Fruit fly (Drosophila melanogaster) whole organism, prepupa: ENCODE results near the gene CG18764.
A peak's percentile ranks its signal among the peaks of the same experiment; 100 is the strongest.

Experiments used
- CG10631 ChIP-seq: fragments of 200-800 bp; sonication (Bioruptor generic); optimal IDR thresholded peaks from 2 replicates; lab custom pipeline; 2016; ENCODE audit warnings: missing biosample characterization, missing genetic modification characterization
- CG11762 ChIP-seq: fragments of 200-800 bp; sonication (Bioruptor generic); optimal IDR thresholded peaks from 3 replicates; lab custom pipeline; 2016; ENCODE audit warnings: missing biosample characterization, missing genetic modification characterization; ENCODE audit not compliant: insufficient read depth
- CG15336 ChIP-seq: fragments of 200-800 bp; sonication (Bioruptor generic); IDR thresholded peaks from 2 replicates; pipeline ENCODE4 v1.3.6; 2022; ENCODE audit warnings: missing biosample characterization, missing genetic modification characterization
- CG16779 ChIP-seq: fragments of 200-800 bp; sonication (Bioruptor generic); optimal IDR thresholded peaks from 3 replicates; lab custom pipeline; 2017; ENCODE audit warnings: missing biosample characterization, mild to moderate bottlenecking, missing genetic modification characterization
- CG32006 ChIP-seq: fragments of 200-800 bp; sonication (Bioruptor generic); optimal IDR thresholded peaks from 3 replicates; lab custom pipeline; 2017; ENCODE audit warnings: missing biosample characterization, mild to moderate bottlenecking, missing genetic modification characterization
- CG34406 ChIP-seq: fragments of 200-800 bp; sonication (Bioruptor generic); optimal IDR thresholded peaks from 3 replicates; lab custom pipeline; 2016; ENCODE audit warnings: missing biosample characterization, missing genetic modification characterization
- CG4318 ChIP-seq: fragments of 200-800 bp; sonication (Bioruptor generic); optimal IDR thresholded peaks from 3 replicates; lab custom pipeline; 2017; ENCODE audit warnings: missing biosample characterization, mild to moderate bottlenecking, missing genetic modification characterization
- CG6792 ChIP-seq: fragments of 200-800 bp; sonication (Bioruptor generic); optimal IDR thresholded peaks from 3 replicates; lab custom pipeline; 2016; ENCODE audit warnings: missing biosample characterization, missing genetic modification characterization
- CG6854 ChIP-seq: fragments of 200-800 bp; sonication (Bioruptor generic); optimal IDR thresholded peaks from 2 replicates; lab custom pipeline; 2017; ENCODE audit warnings: missing biosample characterization, mild to moderate bottlenecking, missing genetic modification characterization
- CG8119 ChIP-seq: fragments of 200-800 bp; sonication (Bioruptor generic); IDR thresholded peaks from 3 replicates; pipeline ENCODE4 v1.3.6; 2022; ENCODE audit warnings: missing biosample characterization, missing genetic modification characterization
- CG9139 ChIP-seq: fragments of 200-800 bp; sonication (Bioruptor generic); optimal IDR thresholded peaks from 3 replicates; lab custom pipeline; 2017; ENCODE audit warnings: missing biosample characterization, mild to moderate bottlenecking, missing genetic modification characterization
- Eip78C ChIP-seq: fragments of 200-800 bp; sonication (Bioruptor generic); peaks from one replicate; lab custom pipeline; 2016; ENCODE audit warnings: missing biosample characterization, missing genetic modification characterization
- Eip93F ChIP-seq: fragments of 200-800 bp; sonication (Bioruptor generic); optimal IDR thresholded peaks from 2 replicates; lab custom pipeline; 2016; ENCODE audit warnings: missing biosample characterization, mild to moderate bottlenecking, missing genetic modification characterization
- Ets96B ChIP-seq: fragments of 200-800 bp; optimal IDR thresholded peaks from 2 replicates; lab custom pipeline; 2019; ENCODE audit warnings: missing biosample characterization, mild to moderate bottlenecking, missing genetic modification characterization, moderate library complexity
- Lpt ChIP-seq: fragments of 200-800 bp; sonication (Bioruptor generic); optimal IDR thresholded peaks from 3 replicates; lab custom pipeline; 2016; ENCODE audit warnings: missing biosample characterization, missing genetic modification characterization
- Met ChIP-seq: fragments of 200-800 bp; sonication (Bioruptor generic); optimal IDR thresholded peaks from 3 replicates; lab custom pipeline; 2016; ENCODE audit warnings: missing biosample characterization, missing genetic modification characterization
- OdsH ChIP-seq: fragments of 200-800 bp; sonication (Bioruptor generic); optimal IDR thresholded peaks from 3 replicates; lab custom pipeline; 2016; ENCODE audit warnings: missing biosample characterization, missing genetic modification characterization
- Smox ChIP-seq: fragments of 200-800 bp; sonication (Bioruptor generic); optimal IDR thresholded peaks from 3 replicates; lab custom pipeline; 2016; ENCODE audit warnings: missing biosample characterization, missing genetic modification characterization
- Sox102F ChIP-seq: fragments of 200-800 bp; sonication (Bioruptor generic); optimal IDR thresholded peaks from 2 replicates; lab custom pipeline; 2016; ENCODE audit warnings: missing biosample characterization, mild to moderate bottlenecking, missing genetic modification characterization
- cyc ChIP-seq: fragments of 200-800 bp; sonication (Bioruptor generic); optimal IDR thresholded peaks from 3 replicates; lab custom pipeline; 2016; ENCODE audit warnings: missing biosample characterization, missing genetic modification characterization
- dac ChIP-seq: fragments of 200-800 bp; sonication (Bioruptor generic); optimal IDR thresholded peaks from 2 replicates; lab custom pipeline; 2017; ENCODE audit warnings: missing biosample characterization, mild to moderate bottlenecking, missing genetic modification characterization
- dsx ChIP-seq: fragments of 200-800 bp; optimal IDR thresholded peaks from 3 replicates; lab custom pipeline; 2019; ENCODE audit warnings: missing biosample characterization, mild to moderate bottlenecking, missing genetic modification characterization, moderate library complexity; ENCODE audit not compliant: poor library complexity, severe bottlenecking
- eg ChIP-seq: fragments of 200-800 bp; sonication (Bioruptor generic); IDR thresholded peaks from 3 replicates; pipeline ENCODE4 v1.3.6; 2022; ENCODE audit warnings: missing biosample characterization, missing genetic modification characterization
- esn ChIP-seq: fragments of 200-800 bp; sonication (Bioruptor generic); optimal IDR thresholded peaks from 2 replicates; lab custom pipeline; 2016; ENCODE audit warnings: missing biosample characterization, mild to moderate bottlenecking, missing genetic modification characterization, moderate library complexity
- fd59A ChIP-seq: fragments of 200-800 bp; sonication (Bioruptor generic); optimal IDR thresholded peaks from 2 replicates; lab custom pipeline; 2017; ENCODE audit warnings: missing biosample characterization, mild to moderate bottlenecking, missing genetic modification characterization, missing genetic modification reagents
- fd85E ChIP-seq: fragments of 200-800 bp; sonication (Bioruptor generic); optimal IDR thresholded peaks from 3 replicates; lab custom pipeline; 2016; ENCODE audit warnings: missing biosample characterization, missing genetic modification characterization
- fkh ChIP-seq: fragments of 200-800 bp; sonication (Bioruptor generic); optimal IDR thresholded peaks from 3 replicates; lab custom pipeline; 2017; ENCODE audit warnings: missing biosample characterization, mild to moderate bottlenecking, missing genetic modification characterization, moderate library complexity
- net ChIP-seq: fragments of 200-800 bp; sonication (Bioruptor generic); optimal IDR thresholded peaks from 3 replicates; lab custom pipeline; 2016; ENCODE audit warnings: missing biosample characterization, missing genetic modification characterization
- pdm3 ChIP-seq: fragments of 200-800 bp; sonication (Bioruptor generic); optimal IDR thresholded peaks from 3 replicates; lab custom pipeline; 2016; ENCODE audit warnings: missing biosample characterization, missing genetic modification characterization
- spab ChIP-seq: fragments of 200-800 bp; sonication (Bioruptor generic); optimal IDR thresholded peaks from 2 replicates; lab custom pipeline; 2017; ENCODE audit warnings: missing biosample characterization, mild to moderate bottlenecking, missing genetic modification characterization, missing genetic modification reagents
- ss ChIP-seq, 2 experiments: fragments of 200-800 bp; sonication (Bioruptor generic); optimal IDR thresholded peaks; 2 replicates in 1 of 2; 3 replicates in 1 of 2; lab custom pipeline; 2017 to 2018; ENCODE audit warnings: mild to moderate bottlenecking in 2 of 2, missing biosample characterization in 2 of 2, missing genetic modification characterization in 2 of 2, moderate library complexity in 1 of 2
- svp ChIP-seq: fragments of 200-800 bp; sonication (Bioruptor generic); peaks from one replicate; lab custom pipeline; 2016; ENCODE audit warnings: missing biosample characterization, missing genetic modification characterization
- vri ChIP-seq: fragments of 200-800 bp; sonication (Bioruptor generic); optimal IDR thresholded peaks from 3 replicates; lab custom pipeline; 2016; ENCODE audit warnings: missing biosample characterization, mild to moderate bottlenecking, missing genetic modification characterization

The CG18764 gene

dm6 chr3R:11663441-11663840 lies 36.8 kb downstream of the CG18764 start (continued):
- TF ChIP-seq CG11762 = no peak
- TF ChIP-seq, all 60 proteins: peak for 10

- TF ChIP-seq spab (GFP tag; lab: Kevin White, UChicago) = no peak
- no peak for TF ChIP-seq CG9139
- TF ChIP-seq CG10631 (GFP tag; lab: Kevin White, UChicago) = no peak
- no peak for TF ChIP-seq CG34406 (GFP tag; lab: Kevin White, UChicago)
- TF ChIP-seq CG4318 (GFP tag; lab: Kevin White, UChicago) = no peak
- peak; percentile 1 for TF ChIP-seq pdm3 (GFP tag; lab: Kevin White, UChicago)
- no peak for TF ChIP-seq net (GFP tag; lab: Kevin White, UChicago)
- TF ChIP-seq CG11762 = no peak
- no peak for TF ChIP-seq OdsH
- TF ChIP-seq CG15336 (GFP tag; lab: Robert Waterston, UW) = no peak
- TF ChIP-seq Ets96B (tag; lab: Kevin White, UChicago) = no peak
- TF ChIP-seq CG6854 (GFP tag; lab: Kevin White, UChicago) = no peak
- TF ChIP-seq esn = peak; percentile 34
- no peak for TF ChIP-seq ss (GFP tag; optimal IDR thresholded peaks at IDR 0.05; lab: Kevin White, UChicago)
- TF ChIP-seq Sox102F (GFP tag; lab: Kevin White, UChicago) = no peak
- no peak for TF ChIP-seq Met (GFP tag; lab: Kevin White, UChicago)
- TF ChIP-seq Eip93F (GFP tag; lab: Kevin White, UChicago) = no peak
- no peak for TF ChIP-seq fd59A (GFP tag; lab: Kevin White, UChicago)
- peak; percentile 58 for TF ChIP-seq Eip78C (GFP tag; lab: Kevin White, UChicago)
- TF ChIP-seq eg = no peak
- no peak for TF ChIP-seq CG8119 (GFP tag; lab: Robert Waterston, UW)
- TF ChIP-seq fd85E (GFP tag; lab: Kevin White, UChicago) = no peak
- TF ChIP-seq CG16779 (tag; lab: Kevin White, UChicago) = no peak
- TF ChIP-seq fkh (GFP tag; lab: Kevin White, UChicago) = no peak
- peak; percentile 13 for TF ChIP-seq cyc (GFP tag; lab: Kevin White, UChicago)
- TF ChIP-seq Smox (GFP tag; lab: Kevin White, UChicago) = no peak
- no peak for TF ChIP-seq CG6792
- no peak for TF ChIP-seq dac (GFP tag; lab: Kevin White, UChicago)
- no peak for TF ChIP-seq dsx (GFP tag; lab: Kevin White, UChicago)
- TF ChIP-seq Lpt (GFP tag; lab: Kevin White, UChicago) = no peak
- no peak for TF ChIP-seq CG32006 (GFP tag; lab: Kevin White, UChicago)
These were observed 38.8 kb downstream of the CG18764 start for dm6 chr3R:11665508-11665907.

- no peak for TF ChIP-seq dsx (GFP tag; lab: Kevin White, UChicago)
- TF ChIP-seq Eip93F (GFP tag; lab: Kevin White, UChicago) = peak; percentile 65
- TF ChIP-seq CG6854 (GFP tag; lab: Kevin White, UChicago) = no peak
- peak; percentile 65 for TF ChIP-seq fkh (GFP tag; lab: Kevin White, UChicago)
- TF ChIP-seq Eip78C (GFP tag; lab: Kevin White, UChicago) = peak; percentile 7
- peak; percentile 91 for TF ChIP-seq svp (GFP tag; lab: Kevin White, UChicago)
- peak; percentile 51 for TF ChIP-seq vri (GFP tag; lab: Kevin White, UChicago)
- no peak for TF ChIP-seq CG9139
- TF ChIP-seq, all 60 proteins: peak for 5
These were observed 39.4 kb downstream of the CG18764 start for dm6 chr3R:11665925-11666687.
